Fruit fly (Drosophila melanogaster): Measurements from ENCODE around the gene CG44088.

CG44088 gene

DNA sequence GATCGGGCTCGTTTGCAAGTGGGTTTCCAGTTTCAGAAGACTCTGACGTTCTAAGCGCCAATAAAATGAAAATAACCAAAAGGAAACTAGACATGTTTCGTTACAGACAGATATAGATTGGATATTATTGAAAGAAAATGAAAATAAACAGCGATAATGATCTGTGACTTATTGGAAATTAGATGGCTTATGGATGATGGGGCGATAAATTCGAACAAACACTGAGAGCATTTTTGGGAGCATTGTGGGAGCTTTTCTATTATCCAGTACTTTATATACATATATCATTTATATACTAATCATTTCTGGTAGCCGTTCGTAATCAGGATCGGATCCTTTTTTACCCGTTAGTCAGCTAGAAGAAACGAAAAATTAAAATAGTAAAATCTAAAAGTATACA, at the start of gene CG44088:
Gene CG44088, minus strand, starts transcription at position 101 of the 400 bp plus-strand sequence.
- TF ChIP-seq Ets21C (GFP tag; optimal IDR thresholded peaks at IDR 0.05) (no peak), Ets96B (tag; optimal IDR thresholded peaks at IDR 0.05) (no peak), esn (GFP tag; optimal IDR thresholded peaks at IDR 0.05) (no peak), CG16779 (tag; optimal IDR thresholded peaks at IDR 0.05) (no peak), Sox102F (GFP tag; optimal IDR thresholded peaks at IDR 0.05) (no peak), Blimp-1 (GFP tag; optimal IDR thresholded peaks at IDR 0.05) (no peak)

DNA sequence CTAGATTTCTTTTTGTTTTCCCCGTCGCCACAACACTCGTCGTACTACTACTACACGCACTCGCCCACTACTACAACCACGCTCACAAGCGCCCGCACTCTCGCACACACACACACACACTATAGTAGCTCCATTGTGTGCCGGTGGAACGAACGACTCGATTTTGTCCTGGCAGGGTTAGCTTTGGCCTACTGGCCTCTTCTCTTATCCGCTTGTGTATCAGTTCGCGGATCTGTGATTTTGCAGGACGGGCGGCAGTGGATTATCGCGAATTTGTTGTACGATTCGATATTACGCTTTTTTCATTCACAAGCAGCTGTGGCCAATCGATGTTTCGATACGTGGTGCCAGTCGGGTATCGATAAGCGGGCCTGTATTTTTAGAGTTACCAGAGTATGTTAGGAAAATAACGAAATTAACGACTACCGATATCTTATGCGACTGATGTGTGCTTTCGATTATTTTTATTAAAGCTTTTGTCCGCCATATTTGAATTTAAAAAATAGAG, 46.3 kb upstream of the CG44088 start, which contains the start of gene CG14657:
Gene CG14657, minus strand, starts transcription at position 335 of the 508 bp plus-strand sequence.
- peak; percentile 76 for TF ChIP-seq CG1621 (tag; optimal IDR thresholded peaks at IDR 0.05)
- no peak for TF ChIP-seq CG31627 (GFP tag; optimal IDR thresholded peaks at IDR 0.05)
- no peak for TF ChIP-seq CG11294 (GFP tag; IDR thresholded peaks at IDR 0.05)
- TF ChIP-seq CG32006 (GFP tag; optimal IDR thresholded peaks at IDR 0.05), result no peak
- no peak for TF ChIP-seq Lpt (GFP tag; optimal IDR thresholded peaks at IDR 0.05)
- TF ChIP-seq CG6854 (GFP tag; optimal IDR thresholded peaks at IDR 0.05), result peak; percentile 39
- no peak for TF ChIP-seq CG11762 (GFP tag; optimal IDR thresholded peaks at IDR 0.05; ENCODE audit: insufficient read depth)
- TF ChIP-seq ss (GFP tag; optimal IDR thresholded peaks at IDR 0.05), result peak in 1 of 2 experiments; percentile 20
- no peak for TF ChIP-seq Sox102F (GFP tag; optimal IDR thresholded peaks at IDR 0.05)
- TF ChIP-seq Sox14 (GFP tag; optimal IDR thresholded peaks at IDR 0.05), result peak; percentile 78
- TF ChIP-seq CG15336 (GFP tag; IDR thresholded peaks at IDR 0.05), result peak; percentile 23; the same call in 1 of the 2 replicates
- peak; percentile 54 for TF ChIP-seq CG16779 (tag; optimal IDR thresholded peaks at IDR 0.05)
- TF ChIP-seq esn (GFP tag; optimal IDR thresholded peaks at IDR 0.05), result peak; percentile 19
- TF ChIP-seq Eip93F (GFP tag; optimal IDR thresholded peaks at IDR 0.05), result no peak

DNA sequence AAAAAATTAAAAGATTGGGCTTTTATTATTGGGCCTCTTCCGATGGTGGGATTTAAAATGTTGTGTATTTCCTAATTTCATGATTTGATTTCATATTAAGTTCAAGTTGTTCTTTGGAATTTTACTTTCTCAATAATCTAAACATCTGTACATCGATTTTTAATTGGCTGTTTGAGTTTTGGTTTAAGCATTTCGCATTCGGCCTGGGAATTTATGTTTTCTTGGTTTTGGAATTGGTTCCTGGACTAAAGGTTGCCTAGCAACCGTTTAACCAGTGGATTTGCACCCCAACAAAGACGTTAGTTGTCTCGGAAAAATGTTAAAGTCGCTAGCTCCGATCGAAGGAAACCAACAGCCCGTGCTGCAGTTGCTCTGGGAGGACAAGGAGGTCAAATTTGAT, 41.2 kb upstream of the CG44088 start, which contains the start of gene BBS5:
Gene BBS5, plus strand, starts transcription at position 301 of the 400 bp plus-strand sequence.
- TF ChIP-seq CG3032 (tag; optimal IDR thresholded peaks at IDR 0.05) (no peak), CG11762 (GFP tag; optimal IDR thresholded peaks at IDR 0.05; ENCODE audit: insufficient read depth) (no peak)

DNA sequence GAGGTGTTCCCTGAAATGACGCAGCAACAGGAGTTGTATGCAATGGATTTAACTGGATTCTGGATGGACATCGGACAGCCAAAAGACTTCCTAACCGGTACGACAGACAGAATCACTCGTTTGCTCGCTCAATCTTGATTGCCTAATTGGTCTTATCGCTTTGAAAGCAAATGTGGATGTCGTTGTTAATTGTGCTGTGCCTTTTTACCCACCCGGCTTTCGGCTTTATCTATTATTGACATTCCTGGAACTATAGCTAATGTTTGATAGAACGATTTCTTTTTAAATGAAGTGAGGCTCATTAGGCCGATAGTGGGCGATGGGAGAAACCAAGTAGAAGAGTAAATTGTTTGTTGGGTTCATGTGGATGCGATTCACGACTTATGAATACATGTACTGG, 39.8 kb upstream of the CG44088 start:
- TF ChIP-seq CG8632 (GFP tag; optimal IDR thresholded peaks at IDR 0.05) (no peak), fkh (GFP tag; optimal IDR thresholded peaks at IDR 0.05) (peak; percentile 45)

DNA sequence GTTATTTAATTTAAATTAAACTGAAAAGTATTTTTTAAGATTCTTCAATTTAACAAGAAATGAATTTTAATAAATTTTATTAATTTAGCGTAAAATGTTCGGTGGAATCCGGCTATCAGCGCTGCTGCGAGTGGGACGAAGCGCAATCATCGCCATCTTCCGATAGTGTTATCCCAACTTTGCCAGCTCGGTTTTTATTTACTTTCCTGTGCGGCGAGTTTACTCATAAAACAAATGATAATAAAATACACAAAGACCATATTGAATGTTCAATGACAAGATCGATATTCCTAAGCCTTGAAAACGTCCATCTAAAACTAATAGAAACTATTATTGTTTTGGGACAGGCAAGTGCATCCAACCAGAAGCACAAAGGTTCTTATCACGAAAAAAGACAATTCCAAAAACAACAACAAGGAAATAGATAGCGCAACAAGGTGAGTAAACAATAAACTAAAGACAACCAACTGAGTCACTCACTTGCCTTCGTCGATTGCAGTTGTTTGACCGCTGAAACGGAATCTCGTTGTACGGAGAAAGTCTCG, 38.4 kb upstream of the CG44088 start:
- TF ChIP-seq CG8632 (GFP tag; optimal IDR thresholded peaks at IDR 0.05), result no peak
- no peak for TF ChIP-seq svp (GFP tag)
- TF ChIP-seq topi (GFP tag; optimal IDR thresholded peaks at IDR 0.05), result peak; percentile 32
- peak; percentile 54 for TF ChIP-seq vri (GFP tag; optimal IDR thresholded peaks at IDR 0.05)
- TF ChIP-seq CG32006 (GFP tag; optimal IDR thresholded peaks at IDR 0.05), result no peak
- no peak for TF ChIP-seq dsx (GFP tag; optimal IDR thresholded peaks at IDR 0.05; ENCODE audit: poor library complexity, severe bottlenecking)
- TF ChIP-seq ss (GFP tag; optimal IDR thresholded peaks at IDR 0.05), result peak; percentile 46 to 67
- TF ChIP-seq Blimp-1 (GFP tag; optimal IDR thresholded peaks at IDR 0.05), result no peak
- no peak for TF ChIP-seq Lpt (GFP tag; optimal IDR thresholded peaks at IDR 0.05)
- TF ChIP-seq Sox15 (GFP tag; optimal IDR thresholded peaks at IDR 0.05), result no peak
- TF ChIP-seq CG6808 (GFP tag; optimal IDR thresholded peaks at IDR 0.05), result no peak
- peak; percentile 36 for TF ChIP-seq cyc (GFP tag; optimal IDR thresholded peaks at IDR 0.05)
- TF ChIP-seq dac (GFP tag; optimal IDR thresholded peaks at IDR 0.05), result no peak
- TF ChIP-seq Met (GFP tag; optimal IDR thresholded peaks at IDR 0.05), result no peak
- TF ChIP-seq Sox102F (GFP tag; optimal IDR thresholded peaks at IDR 0.05), result no peak
- peak; percentile 99 for TF ChIP-seq fkh (GFP tag; optimal IDR thresholded peaks at IDR 0.05)
- TF ChIP-seq CG7368 (GFP tag; optimal IDR thresholded peaks at IDR 0.05), result no peak
- no peak for TF ChIP-seq OdsH (GFP tag; optimal IDR thresholded peaks at IDR 0.05)
- peak; percentile 50 for TF ChIP-seq CG3032 (tag; optimal IDR thresholded peaks at IDR 0.05)
- TF ChIP-seq Hr4 (GFP tag; optimal IDR thresholded peaks at IDR 0.05), result no peak
- peak; percentile 31; the same call in 1 of the 3 replicates for TF ChIP-seq CG8119 (GFP tag; IDR thresholded peaks at IDR 0.05)
- TF ChIP-seq Hr39 (GFP tag; optimal IDR thresholded peaks at IDR 0.05), result no peak
- TF ChIP-seq CG9139 (GFP tag; optimal IDR thresholded peaks at IDR 0.05), result no peak
- TF ChIP-seq Ets96B (tag; optimal IDR thresholded peaks at IDR 0.05), result no peak
- TF ChIP-seq CG16779 (tag; optimal IDR thresholded peaks at IDR 0.05), result no peak
- TF ChIP-seq acj6 (GFP tag; optimal IDR thresholded peaks at IDR 0.05), result no peak
- TF ChIP-seq Gug (GFP tag; IDR thresholded peaks at IDR 0.05), result no peak
- no peak for TF ChIP-seq fd85E (GFP tag; optimal IDR thresholded peaks at IDR 0.05)
- TF ChIP-seq Hr38 (GFP tag; optimal IDR thresholded peaks at IDR 0.05), result no peak
- no peak for TF ChIP-seq CG1621 (tag; optimal IDR thresholded peaks at IDR 0.05)
- TF ChIP-seq spab (GFP tag; optimal IDR thresholded peaks at IDR 0.05), result no peak
